Fruit fly (Drosophila melanogaster) whole organism, embryonic: Measurements from ENCODE around the gene fru.

ENCODE experiments used
- Antp ChIP-seq: fragments of 200-800 bp; sonication (Bioruptor generic); optimal IDR thresholded peaks from 3 replicates; lab custom pipeline; 2016; ENCODE audit warnings: missing biosample characterization, missing genetic modification characterization
- BEAF-32 ChIP-seq: fragments of 200-800 bp; sonication (Bioruptor generic); optimal IDR thresholded peaks from 3 replicates; lab custom pipeline; 2017; ENCODE audit warnings: missing biosample characterization, missing genetic modification characterization, mild to moderate bottlenecking, moderate library complexity, missing genetic modification reagents
- CG10209 ChIP-seq: fragments of 200-800 bp; sonication (Bioruptor generic); optimal IDR thresholded peaks from 3 replicates; lab custom pipeline; 2017; ENCODE audit warnings: missing biosample characterization, mild to moderate bottlenecking, missing genetic modification characterization, missing genetic modification reagents
- CG10267 ChIP-seq: fragments of 200-800 bp; sonication (Bioruptor generic); optimal IDR thresholded peaks from 2 replicates; lab custom pipeline; 2018; ENCODE audit warnings: missing biosample characterization, mild to moderate bottlenecking, missing genetic modification characterization, moderate library complexity
- CG10462 ChIP-seq: fragments of 200-800 bp; sonication (Bioruptor generic); optimal IDR thresholded peaks from 2 replicates; lab custom pipeline; 2016; ENCODE audit warnings: missing biosample characterization, missing genetic modification characterization
- CG10654 ChIP-seq: fragments of 200-800 bp; sonication (Bioruptor generic); optimal IDR thresholded peaks from 2 replicates; lab custom pipeline; 2016; ENCODE audit warnings: missing biosample characterization, missing genetic modification characterization
- CG11456 ChIP-seq: fragments of 200-800 bp; sonication (Bioruptor generic); IDR thresholded peaks from 3 replicates; pipeline ENCODE4 v1.3.6; 2022; ENCODE audit warnings: missing biosample characterization, missing genetic modification characterization
- CG11504 ChIP-seq: fragments of 200-800 bp; sonication (Bioruptor generic); optimal IDR thresholded peaks from 3 replicates; lab custom pipeline; 2019; ENCODE audit warnings: missing biosample characterization, mild to moderate bottlenecking, missing genetic modification characterization, moderate library complexity
- CG13424 ChIP-seq: fragments of 200-800 bp; sonication (Bioruptor generic); optimal IDR thresholded peaks from 2 replicates; lab custom pipeline; 2019; ENCODE audit warnings: missing biosample characterization, mild to moderate bottlenecking, missing genetic modification characterization, moderate library complexity
- CG15514 ChIP-seq: fragments of 200-800 bp; sonication (Bioruptor generic); optimal IDR thresholded peaks from 3 replicates; lab custom pipeline; 2017; ENCODE audit warnings: missing biosample characterization, missing genetic modification characterization, mild to moderate bottlenecking, moderate library complexity, missing genetic modification reagents
- CG1602 ChIP-seq: fragments of 200-800 bp; sonication (Bioruptor generic); optimal IDR thresholded peaks from 3 replicates; lab custom pipeline; 2016; ENCODE audit warnings: missing biosample characterization, missing genetic modification characterization
- CG17829 ChIP-seq: fragments of 200-800 bp; optimal IDR thresholded peaks from 2 replicates; lab custom pipeline; 2019; ENCODE audit warnings: missing biosample characterization, mild to moderate bottlenecking, missing genetic modification characterization, moderate library complexity
- CG30403 ChIP-seq: fragments of 200-800 bp; sonication (Bioruptor generic); optimal IDR thresholded peaks from 3 replicates; lab custom pipeline; 2016; ENCODE audit warnings: missing biosample characterization, missing genetic modification characterization
- CG32532 ChIP-seq: fragments of 200-800 bp; sonication (Bioruptor generic); IDR thresholded peaks from 2 replicates; pipeline ENCODE4 v1.3.6; 2022; ENCODE audit warnings: missing biosample characterization, missing genetic modification characterization
- CG3407 ChIP-seq: fragments of 200-800 bp; sonication (Bioruptor generic); optimal IDR thresholded peaks from 2 replicates; lab custom pipeline; 2018; ENCODE audit warnings: missing biosample characterization, mild to moderate bottlenecking, missing genetic modification characterization
- CG34422 ChIP-seq: fragments of 200-800 bp; sonication (Bioruptor generic); IDR thresholded peaks from 3 replicates; pipeline ENCODE4 v1.3.6; 2022; ENCODE audit warnings: missing biosample characterization, missing genetic modification characterization
- CG6765 ChIP-seq: fragments of 200-800 bp; sonication (Bioruptor generic); optimal IDR thresholded peaks from 3 replicates; lab custom pipeline; 2017; ENCODE audit warnings: missing biosample characterization, mild to moderate bottlenecking, missing genetic modification characterization
- CG7928 ChIP-seq: fragments of 200-800 bp; sonication (Bioruptor generic); optimal IDR thresholded peaks from 2 replicates; lab custom pipeline; 2017; ENCODE audit warnings: missing biosample characterization, mild to moderate bottlenecking, missing genetic modification characterization
- CG9437 ChIP-seq: fragments of 200-800 bp; sonication (Bioruptor generic); optimal IDR thresholded peaks from 2 replicates; lab custom pipeline; 2018; ENCODE audit warnings: missing biosample characterization, mild to moderate bottlenecking, missing genetic modification characterization
- CG9609 ChIP-seq: fragments of 200-800 bp; sonication (Bioruptor generic); optimal IDR thresholded peaks from 3 replicates; lab custom pipeline; 2016; ENCODE audit warnings: missing biosample characterization, missing genetic modification characterization
- CG9932 ChIP-seq: fragments of 200-800 bp; sonication (Bioruptor generic); IDR thresholded peaks from 2 replicates; pipeline ENCODE4 v1.3.6; 2022; ENCODE audit warnings: missing biosample characterization, missing genetic modification characterization
- Chrac-16 ChIP-seq: fragments of 200-800 bp; sonication (Bioruptor generic); optimal IDR thresholded peaks from 3 replicates; lab custom pipeline; 2016; ENCODE audit warnings: missing biosample characterization, missing genetic modification characterization
- CrebB ChIP-seq: fragments of 200-800 bp; sonication (Bioruptor generic); optimal IDR thresholded peaks from 3 replicates; lab custom pipeline; 2018; ENCODE audit warnings: missing biosample characterization, mild to moderate bottlenecking, missing genetic modification characterization
- Dref ChIP-seq: fragments of 200-800 bp; sonication (Bioruptor generic); IDR thresholded peaks from 2 replicates; pipeline ENCODE4 v1.3.6; 2022; ENCODE audit warnings: missing biosample characterization, missing genetic modification characterization
- Fer1 ChIP-seq: fragments of 200-800 bp; sonication (Bioruptor generic); optimal IDR thresholded peaks from 2 replicates; lab custom pipeline; 2017; ENCODE audit warnings: missing biosample characterization, mild to moderate bottlenecking, missing genetic modification characterization
- Gug ChIP-seq: fragments of 200-800 bp; sonication (Bioruptor generic); IDR thresholded peaks from 4 replicates; pipeline ENCODE4 v1.3.6; 2022; ENCODE audit warnings: missing biosample characterization, missing genetic modification characterization
- MTF-1 ChIP-seq: fragments of 200-800 bp; sonication (Bioruptor generic); optimal IDR thresholded peaks from 2 replicates; lab custom pipeline; 2018; ENCODE audit warnings: missing biosample characterization, mild to moderate bottlenecking, missing genetic modification characterization, borderline replicate concordance
- Mad ChIP-seq: fragments of 200-800 bp; sonication (Bioruptor generic); optimal IDR thresholded peaks from 2 replicates; lab custom pipeline; 2016; ENCODE audit warnings: missing biosample characterization, missing genetic modification characterization
- Nf-YA ChIP-seq: fragments of 200-800 bp; sonication (Bioruptor generic); IDR thresholded peaks from 2 replicates; pipeline ENCODE4 v1.3.6; 2022; ENCODE audit warnings: missing biosample characterization, missing genetic modification characterization
- Oli ChIP-seq: fragments of 200-800 bp; sonication (Bioruptor generic); optimal IDR thresholded peaks from 2 replicates; lab custom pipeline; 2018; ENCODE audit warnings: missing biosample characterization, mild to moderate bottlenecking, missing genetic modification characterization, moderate library complexity
- Rfx ChIP-seq: fragments of 200-800 bp; sonication (Bioruptor generic); IDR thresholded peaks from 2 replicates; pipeline ENCODE4 v1.3.6; 2022; ENCODE audit warnings: missing biosample characterization, missing genetic modification characterization
- Sin3A ChIP-seq: fragments of >200 bp; optimal IDR thresholded peaks from 2 replicates; lab custom pipeline; 2018
- TFAM ChIP-seq: fragments of 200-800 bp; sonication (Bioruptor generic); optimal IDR thresholded peaks from 2 replicates; lab custom pipeline; 2017; ENCODE audit warnings: missing biosample characterization, missing genetic modification characterization, inconsistent platforms
- Trl ChIP-seq, 3 experiments: fragments of >200 bp in 2 of 3; fragments of 200-800 bp in 1 of 3; sonication (Bioruptor generic) in 1 of 3; optimal IDR thresholded peaks; 2 replicates in 1 of 3; 3 replicates in 2 of 3; lab custom pipeline; 2016 to 2017; ENCODE audit warnings: missing biosample characterization in 1 of 3, missing genetic modification characterization in 1 of 3
- ab ChIP-seq: fragments of 200-800 bp; sonication (Bioruptor generic); optimal IDR thresholded peaks from 2 replicates; lab custom pipeline; 2016; ENCODE audit warnings: missing biosample characterization, missing genetic modification characterization
- chif ChIP-seq, 2 experiments: fragments of 200-800 bp; sonication (Bioruptor generic); optimal IDR thresholded peaks; 3 replicates each; lab custom pipeline; 2016; ENCODE audit warnings: missing biosample characterization in 2 of 2, missing genetic modification characterization in 2 of 2
- dysf ChIP-seq: fragments of 200-800 bp; sonication (Bioruptor generic); IDR thresholded peaks from 3 replicates; pipeline ENCODE4 v1.3.6; 2022; ENCODE audit warnings: missing biosample characterization, missing genetic modification characterization
- gfzf ChIP-seq: fragments of 200-800 bp; sonication (Bioruptor generic); optimal IDR thresholded peaks from 2 replicates; lab custom pipeline; 2016; ENCODE audit warnings: missing biosample characterization, mild to moderate bottlenecking, missing genetic modification characterization, moderate library complexity
- klu ChIP-seq: fragments of 200-800 bp; sonication (Bioruptor generic); IDR thresholded peaks from 2 replicates; pipeline ENCODE4 v1.3.6; 2022; ENCODE audit warnings: missing biosample characterization, missing genetic modification characterization
- kni ChIP-seq: fragments of 200-800 bp; sonication (Bioruptor generic); optimal IDR thresholded peaks from 3 replicates; lab custom pipeline; 2017; ENCODE audit warnings: mild to moderate bottlenecking, missing biosample characterization, missing genetic modification reagents, missing genetic modification characterization
- lola ChIP-seq, 3 experiments: fragments of >200 bp in 2 of 3; fragments of 200-800 bp in 1 of 3; sonication (Bioruptor generic) in 1 of 3; optimal IDR thresholded peaks; 2 replicates each; lab custom pipeline; 2017 to 2019; ENCODE audit warnings: missing biosample characterization in 3 of 3, missing genetic modification characterization in 3 of 3, mild to moderate bottlenecking in 1 of 3, moderate library complexity in 1 of 3
- nmo ChIP-seq: fragments of 200-800 bp; sonication (Bioruptor generic); optimal IDR thresholded peaks from 2 replicates; lab custom pipeline; 2018; ENCODE audit warnings: missing biosample characterization, mild to moderate bottlenecking, missing genetic modification characterization, moderate library complexity
- prd ChIP-seq, 3 experiments: fragments of >200 bp in 2 of 3; fragments of 200-800 bp in 1 of 3; sonication (Bioruptor generic) in 1 of 3; optimal IDR thresholded peaks in 2 of 3; IDR thresholded peaks in 1 of 3; 2 replicates in 2 of 3; 3 replicates in 1 of 3; pipeline versions ENCODE4 v1.3.6 to Lab custom; 2017 to 2022; ENCODE audit warnings: missing biosample characterization in 1 of 3, missing genetic modification characterization in 1 of 3
- scrt ChIP-seq: fragments of 200-800 bp; sonication (Bioruptor generic); optimal IDR thresholded peaks from 2 replicates; lab custom pipeline; 2018; ENCODE audit warnings: missing biosample characterization, mild to moderate bottlenecking, missing genetic modification characterization, moderate library complexity
- so ChIP-seq: fragments of 200-800 bp; sonication (Bioruptor generic); IDR thresholded peaks from 3 replicates; pipeline ENCODE4 v1.3.6; 2022; ENCODE audit warnings: missing biosample characterization, missing genetic modification characterization
- tio ChIP-seq: fragments of 200-800 bp; sonication (Bioruptor generic); optimal IDR thresholded peaks from 2 replicates; lab custom pipeline; 2017; ENCODE audit warnings: missing biosample characterization, missing genetic modification characterization, inconsistent platforms
- vfl ChIP-seq: fragments of 200-800 bp; sonication (Bioruptor generic); optimal IDR thresholded peaks from 2 replicates; lab custom pipeline; 2016; ENCODE audit warnings: missing biosample characterization, missing genetic modification characterization
- zf30C ChIP-seq: fragments of 200-800 bp; sonication (Bioruptor generic); optimal IDR thresholded peaks from 3 replicates; lab custom pipeline; 2018; ENCODE audit warnings: missing biosample characterization, mild to moderate bottlenecking, missing genetic modification characterization

fru gene

dm6 chr3R:18365978-18366643 lies 179.3 kb downstream of the fru start, which contains the start of the genes WRNexo and Nup43 (continued):
- peak; percentile 34 for TF ChIP-seq CG9437
- TF ChIP-seq BEAF-32 = peak; percentile 37
- TF ChIP-seq scrt (GFP tag; lab: Kevin White, UChicago) = no peak
- TF ChIP-seq CG11504 (tag; lab: Kevin White, UChicago) = peak; percentile 61
- TF ChIP-seq CG10267 (tag; lab: Kevin White, UChicago) = peak; percentile 31
- peak; percentile 32; the same call in 2 of the 4 replicates for TF ChIP-seq Gug (GFP tag; lab: Robert Waterston, UW)
- no peak for TF ChIP-seq CG3407
- peak; percentile 25 for TF ChIP-seq CG10654 (GFP tag; lab: Kevin White, UChicago)
- peak; percentile 41 for TF ChIP-seq Antp (GFP tag; lab: Kevin White, UChicago)
- TF ChIP-seq TFAM (GFP tag; lab: Kevin White, UChicago) = no peak
- no peak for TF ChIP-seq Trl (optimal IDR thresholded peaks at IDR 0.05; lab: Kevin White, UChicago)
- no peak for TF ChIP-seq Trl (GFP tag; optimal IDR thresholded peaks at IDR 0.05; lab: Kevin White, UChicago)
- peak; percentile 82 for TF ChIP-seq gfzf (GFP tag; lab: Kevin White, UChicago)
- TF ChIP-seq chif (GFP tag; optimal IDR thresholded peaks at IDR 0.05; lab: Kevin White, UChicago) = peak; percentile 19 to 27
- peak; percentile 18 for TF ChIP-seq CG15514 (GFP tag; lab: Kevin White, UChicago)
- no peak for TF ChIP-seq Nf-YA (GFP tag; lab: Robert Waterston, UW)
- no peak for TF ChIP-seq kni (GFP tag; lab: Kevin White, UChicago)
- TF ChIP-seq CG6765 (GFP tag; lab: Kevin White, UChicago) = no peak
- no peak for TF ChIP-seq so (GFP tag; lab: Robert Waterston, UW)
- peak; percentile 25 for TF ChIP-seq CG13424 (tag; lab: Kevin White, UChicago)
- TF ChIP-seq Fer1 = no peak
- peak; percentile 19 for TF ChIP-seq CG10462 (GFP tag; lab: Kevin White, UChicago)
- no peak; the same call in 1 of the 2 replicates for TF ChIP-seq klu (GFP tag; lab: Robert Waterston, UW)
- TF ChIP-seq CG32532 (GFP tag; lab: Robert Waterston, UW) = peak; percentile 59
- peak; percentile 2 for TF ChIP-seq vfl (GFP tag; lab: Kevin White, UChicago)
- peak; percentile 29 for TF ChIP-seq CG9609
- peak; percentile 71 for TF ChIP-seq nmo (GFP tag; lab: Kevin White, UChicago)
- TF ChIP-seq CG9932 (GFP tag; lab: Robert Waterston, UW) = peak; percentile 62
- no peak for TF ChIP-seq prd (optimal IDR thresholded peaks at IDR 0.05; lab: Kevin White, UChicago)
- TF ChIP-seq prd (GFP tag; IDR thresholded peaks at IDR 0.05; lab: Robert Waterston, UW) = peak; percentile 52; the same call in 2 of the 3 replicates
- TF ChIP-seq dysf (GFP tag; lab: Robert Waterston, UW) = peak; percentile 36; the same call in 1 of the 3 replicates
- no peak for TF ChIP-seq Mad (GFP tag; lab: Kevin White, UChicago)
- peak; percentile 44 for TF ChIP-seq Sin3A
- peak; percentile 50 for TF ChIP-seq Dref (GFP tag; lab: Robert Waterston, UW)
- TF ChIP-seq MTF-1 = no peak
- TF ChIP-seq lola (GFP tag; optimal IDR thresholded peaks at IDR 0.05; lab: Kevin White, UChicago) = peak in 1 of 3 experiments; percentile 53
- TF ChIP-seq CrebB = no peak
- peak; percentile 17; the same call in 1 of the 3 replicates for TF ChIP-seq CG11456
- peak; percentile 37 for TF ChIP-seq CG10209 (GFP tag; lab: Kevin White, UChicago)
- TF ChIP-seq tio (GFP tag; lab: Kevin White, UChicago) = peak; percentile 46
- peak; percentile 62; the same call in 2 of the 3 replicates for TF ChIP-seq CG34422
- TF ChIP-seq Oli (tag; lab: Kevin White, UChicago) = peak; percentile 35
- TF ChIP-seq zf30C (GFP tag; lab: Kevin White, UChicago) = no peak
- peak; percentile 36 for TF ChIP-seq CG1602 (GFP tag; lab: Kevin White, UChicago)
- peak; percentile 59; the same call in 1 of the 2 replicates for TF ChIP-seq Rfx
- peak; percentile 61 for TF ChIP-seq CG30403 (GFP tag; lab: Kevin White, UChicago)
- TF ChIP-seq Chrac-16 (GFP tag; lab: Kevin White, UChicago) = peak; percentile 19
- peak; percentile 87 for TF ChIP-seq CG7928 (GFP tag; lab: Kevin White, UChicago)
- no peak for TF ChIP-seq ab (GFP tag; lab: Kevin White, UChicago)
- TF ChIP-seq CG17829 (tag; lab: Kevin White, UChicago) = peak; percentile 45
